Worm (Caenorhabditis elegans): ENCODE data around the gene F52H3.6.

ce11 chrII:9989533-9989932, 38.7 kb downstream of the F52H3.6 start:
- TF ChIP-seq W03F9.2 (tag; optimal IDR thresholded peaks at IDR 0.05) (no peak), dao-5 (tag; optimal IDR thresholded peaks at IDR 0.05) (no peak)
